Worm (Caenorhabditis elegans): Measurements from ENCODE around the gene F19C7.4.

F19C7.4 gene

DNA sequence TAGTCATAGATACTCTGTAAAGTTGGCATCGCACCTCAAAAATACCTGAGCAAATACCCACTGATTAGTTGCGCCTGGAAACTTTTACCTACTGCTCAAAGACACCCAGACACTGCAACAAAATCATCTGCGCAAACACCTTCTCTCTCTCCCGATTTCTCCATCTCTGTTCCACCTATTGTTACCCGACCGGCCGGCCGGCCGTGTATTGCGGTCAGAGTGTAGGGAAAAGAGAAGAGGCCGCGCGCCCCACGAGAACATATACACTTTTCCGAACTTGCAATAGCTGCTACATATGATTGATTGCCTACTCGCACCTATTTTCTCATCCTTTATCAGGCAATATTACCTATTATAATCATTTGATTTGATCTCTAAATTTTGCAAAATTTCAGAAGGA lies 14.3 kb upstream of the F19C7.4 start:
- TF ChIP-seq F57A8.1 (GFP tag; optimal IDR thresholded peaks at IDR 0.05), result no peak
- TF ChIP-seq ZK185.1 (tag; optimal IDR thresholded peaks at IDR 0.05; ENCODE audit: poor library complexity, severe bottlenecking), result no peak
- no peak for TF ChIP-seq hlh-26 (GFP tag; conservative IDR thresholded peaks at IDR 0.05)
- no peak for TF ChIP-seq ekl-4 (GFP tag; IDR thresholded peaks at IDR 0.05)
- no peak for TF ChIP-seq F39B2.1 (GFP tag; IDR thresholded peaks at IDR 0.05)
- TF ChIP-seq pbrm-1 (GFP tag; IDR thresholded peaks at IDR 0.05), result no peak
- TF ChIP-seq D2030.7 (GFP tag; IDR thresholded peaks at IDR 0.05), result no peak
- TF ChIP-seq cebp-2 (GFP tag; IDR thresholded peaks at IDR 0.05), result no peak
- no peak for TF ChIP-seq ztf-18 (tag; optimal IDR thresholded peaks at IDR 0.05)
- TF ChIP-seq Y53G8AR.9 (GFP tag; conservative IDR thresholded peaks at IDR 0.05), result no peak
- TF ChIP-seq somi-1 (GFP tag; optimal IDR thresholded peaks at IDR 0.05), result no peak
- no peak for TF ChIP-seq pha-4 (tag; optimal IDR thresholded peaks at IDR 0.05)
- no peak for TF ChIP-seq egl-18 (GFP tag; IDR thresholded peaks at IDR 0.05)
- no peak for TF ChIP-seq akir-1 (GFP tag; optimal IDR thresholded peaks at IDR 0.05)
- TF ChIP-seq Y67H2A.10 (GFP tag; conservative IDR thresholded peaks at IDR 0.05), result no peak
- TF ChIP-seq lin-54 (GFP tag; optimal IDR thresholded peaks at IDR 0.05), result no peak

DNA sequence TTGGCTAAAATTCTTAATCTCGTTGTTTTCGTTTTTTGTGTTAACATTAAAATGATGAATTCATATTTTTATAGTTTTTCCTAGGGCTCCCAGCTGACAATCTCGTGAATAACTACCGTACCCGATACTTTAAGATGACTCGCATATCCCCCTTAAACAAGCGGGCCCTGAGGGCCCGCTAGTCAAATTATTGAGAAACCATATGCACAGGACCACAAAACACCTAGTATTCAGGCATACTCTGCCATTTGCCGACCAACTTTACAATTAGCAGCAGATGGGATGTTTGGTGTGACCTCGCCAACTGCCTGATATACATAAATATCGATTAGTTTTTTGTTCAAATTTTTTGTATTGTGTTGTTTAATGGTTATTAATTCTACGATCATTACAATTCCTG lies 5.8 kb upstream of the F19C7.4 start, which contains the start of gene F19C7.3:
F19C7.3 (plus strand) TSS at position 301 of the 400 bp plus-strand sequence.
- TF ChIP-seq F52B5.7 (tag; optimal IDR thresholded peaks at IDR 0.05) (no peak), attf-3 (GFP tag; conservative IDR thresholded peaks at IDR 0.05) (no peak)

DNA sequence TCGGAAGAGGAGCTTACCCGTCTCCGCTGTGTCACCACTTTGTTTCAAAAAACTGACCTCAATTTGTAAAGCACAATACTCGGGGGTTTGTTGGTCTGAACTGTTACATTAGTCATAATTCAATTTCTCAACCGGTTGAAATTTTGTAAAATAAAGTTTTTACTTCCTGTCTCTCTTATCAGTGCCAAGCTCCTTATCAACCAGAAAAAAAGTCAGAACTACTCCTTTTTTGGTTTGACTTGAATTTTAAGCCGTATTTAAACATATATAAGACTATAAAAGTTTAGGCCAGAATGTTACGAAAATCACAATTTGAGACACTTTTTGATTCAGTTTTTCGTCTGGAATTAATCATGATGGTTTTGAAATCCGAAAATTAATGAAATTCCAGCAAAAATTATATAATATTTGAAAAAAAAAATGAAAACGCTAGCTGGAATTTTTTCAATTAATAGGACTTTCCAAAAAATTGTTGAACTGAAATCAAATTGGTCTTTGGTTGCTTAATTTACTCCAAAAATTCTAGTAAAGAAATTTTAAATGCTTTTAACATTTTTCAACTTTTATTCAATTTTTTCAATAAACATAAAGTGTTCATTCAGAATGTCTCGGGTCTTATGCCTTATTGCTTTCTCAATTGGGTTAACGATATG lies 3.2 kb upstream of the F19C7.4 start, which contains the start of gene F19C7.2:
F19C7.2 (plus strand) TSS at position 603 of the 653 bp plus-strand sequence.
- TF ChIP-seq nhr-80 (tag; optimal IDR thresholded peaks at IDR 0.05), result peak; percentile 20
- no peak for TF ChIP-seq madf-8 (GFP tag; conservative IDR thresholded peaks at IDR 0.05)
- TF ChIP-seq hsf-1 (GFP tag; IDR thresholded peaks at IDR 0.05), result no peak
- TF ChIP-seq pha-4 (tag; optimal IDR thresholded peaks at IDR 0.05), result no peak

DNA sequence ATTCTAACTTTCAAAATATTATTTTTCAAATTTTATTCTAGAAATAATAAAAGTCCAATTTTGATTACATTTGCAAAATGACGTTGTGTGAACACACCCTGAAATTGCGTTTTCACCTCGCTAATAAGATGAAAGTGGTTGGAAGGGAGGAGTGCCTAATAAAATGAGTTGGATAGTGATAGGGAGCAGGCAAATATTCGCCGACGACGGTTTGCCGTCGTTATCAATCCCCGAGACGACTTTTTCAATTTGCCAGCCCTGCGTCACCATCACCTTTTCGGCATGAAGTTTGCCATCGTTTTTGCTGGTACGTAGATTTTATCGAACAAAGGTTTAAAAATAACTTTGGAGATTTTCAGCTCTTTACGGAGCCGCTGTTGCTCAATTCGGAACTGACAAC lies 2.9 kb downstream of the F19C7.4 start, which contains the start of gene nspg-10:
nspg-10 (plus strand) TSS at position 179 of the 400 bp plus-strand sequence.
- TF ChIP-seq somi-1 (GFP tag; optimal IDR thresholded peaks at IDR 0.05) (no peak), let-607 (tag; optimal IDR thresholded peaks at IDR 0.05) (peak; percentile 21 to 72), efl-1 (GFP tag; optimal IDR thresholded peaks at IDR 0.05) (no peak), dox-1 (GFP tag; IDR thresholded peaks at IDR 0.05) (peak; percentile 37; the same call in 1 of the 2 replicates), tbp1 (GFP tag; optimal IDR thresholded peaks at IDR 0.05) (no peak), nhr-80 (tag; optimal IDR thresholded peaks at IDR 0.05) (peak; percentile 79)

DNA sequence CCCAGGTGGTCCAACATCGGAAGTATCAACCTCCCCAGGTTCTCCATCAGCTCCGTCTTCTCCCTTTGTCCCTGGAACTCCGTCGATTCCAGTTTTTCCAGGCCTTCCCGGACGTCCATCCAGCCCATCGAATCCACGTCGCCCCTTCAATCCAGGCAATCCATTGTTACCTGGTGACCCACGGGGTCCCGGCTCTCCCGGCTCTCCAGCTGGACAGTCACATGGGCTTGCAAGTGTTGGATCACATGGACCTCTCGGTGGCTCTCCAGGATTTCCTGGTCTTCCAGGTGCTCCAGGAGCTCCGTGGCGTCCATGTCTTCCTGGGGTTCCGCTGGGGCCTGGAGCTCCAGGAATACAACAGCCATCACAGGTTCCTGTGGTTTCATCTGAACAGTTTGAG lies 6.0 kb downstream of the F19C7.4 start:
- TF ChIP-seq mcd-1 (GFP tag; IDR thresholded peaks at IDR 0.05), result no peak
- TF ChIP-seq nhr-120 (GFP tag; IDR thresholded peaks at IDR 0.05), result no peak
- no peak for TF ChIP-seq rpc-1 (optimal IDR thresholded peaks at IDR 0.05)
- TF ChIP-seq rpc-1 (tag; optimal IDR thresholded peaks at IDR 0.05), result no peak
- TF ChIP-seq F23B12.7 (tag; optimal IDR thresholded peaks at IDR 0.05; ENCODE audit: insufficient read depth), result no peak
- peak; percentile 91 for TF ChIP-seq zfh-2 (GFP tag; conservative IDR thresholded peaks at IDR 0.05)
